Worm (Caenorhabditis elegans) whole organism, young adult: Measurements from ENCODE around the gene Y73F4A.3.

Experiments
- B0261.1 ChIP-seq: sonication (generic microtip); optimal IDR thresholded peaks from 2 replicates; lab custom pipeline; 2016; ENCODE audit warnings: mild to moderate bottlenecking, missing genetic modification characterization, moderate library complexity, missing compliant biosample characterization
- Y95B8A.8 ChIP-seq: fragments of 200-800 bp; sonication (Bioruptor generic); IDR thresholded peaks from 2 replicates; pipeline ENCODE4 v1.3.6; 2022; ENCODE audit warnings: missing genetic modification reagents, missing genetic modification characterization, missing compliant biosample characterization
- ama-1 ChIP-seq, 3 experiments: fragments of 150-350 bp in 1 of 3; sonication (generic microtip) in 2 of 3; optimal IDR thresholded peaks; 2 replicates each; lab custom pipeline; 2014 to 2018; ENCODE audit warnings: missing biosample characterization in 2 of 3, missing genetic modification characterization in 2 of 3, missing genetic modification reagents in 2 of 3
- athp-1 ChIP-seq: sonication (generic microtip); optimal IDR thresholded peaks from 2 replicates; lab custom pipeline; 2017; ENCODE audit warnings: mild to moderate bottlenecking, missing genetic modification characterization, missing compliant biosample characterization
- nhr-90 ChIP-seq: sonication (generic microtip); optimal IDR thresholded peaks from 2 replicates; lab custom pipeline; 2016; ENCODE audit warnings: missing genotype, mild to moderate bottlenecking, missing genetic modification characterization, missing compliant biosample characterization
- sea-2 ChIP-seq: fragments of 200-800 bp; sonication (Bioruptor generic); IDR thresholded peaks from 2 replicates; pipeline ENCODE4 v1.3.6; 2022; ENCODE audit warnings: missing genetic modification characterization, missing compliant biosample characterization
- tbp1 ChIP-seq: fragments of 200-800 bp; sonication (Bioruptor generic); optimal IDR thresholded peaks from 2 replicates; lab custom pipeline; 2018; ENCODE audit warnings: mild to moderate bottlenecking, missing genetic modification characterization, missing compliant biosample characterization
- unc-62 ChIP-seq: fragments of 150-350 bp; optimal IDR thresholded peaks from 2 replicates; lab custom pipeline; 2014; ENCODE audit warnings: missing biosample characterization, missing genetic modification reagents, missing genetic modification characterization

ce11 chrIV:9032550-9032949, 7.7 kb downstream of the Y73F4A.3 start, which contains the start of gene C53D6.6:
- TF ChIP-seq unc-62 (GFP tag; lab: Kevin White, UChicago) (no peak), tbp1 (no peak), nhr-90 (tag; lab: Kevin White, UChicago) (no peak), athp-1 (tag; lab: Kevin White, UChicago) (no peak), ama-1 (optimal IDR thresholded peaks at IDR 0.05; lab: Kevin White, UChicago) (no peak), ama-1 (GFP tag; optimal IDR thresholded peaks at IDR 0.05; lab: Kevin White, UChicago) (no peak), Y95B8A.8 (GFP tag; lab: Robert Waterston, UW) (no peak), B0261.1 (tag; lab: Kevin White, UChicago) (no peak), sea-2 (no peak)
